Worm (Caenorhabditis elegans) whole organism, L3 larva: ENCODE data around the gene dmsr-15.

Experiments
- ZK546.5 ChIP-seq: sonication (generic microtip); optimal IDR thresholded peaks from 2 replicates; lab custom pipeline; 2017; ENCODE audit warnings: missing biosample characterization, missing genetic modification characterization
- aly-2 ChIP-seq: fragments of 150-350 bp; optimal IDR thresholded peaks from 2 replicates; lab custom pipeline; 2014; ENCODE audit warnings: missing biosample characterization, missing genetic modification characterization
- ama-1 ChIP-seq: fragments of 150-350 bp; optimal IDR thresholded peaks from 2 replicates; lab custom pipeline; 2018
- ceh-82 ChIP-seq: fragments of 150-350 bp; optimal IDR thresholded peaks from 2 replicates; lab custom pipeline; 2014; ENCODE audit warnings: missing biosample characterization, missing genetic modification characterization
- ceh-9 ChIP-seq: sonication (generic microtip); optimal IDR thresholded peaks from 2 replicates; lab custom pipeline; 2018; ENCODE audit warnings: missing biosample characterization, missing genetic modification characterization
- daf-12 ChIP-seq: fragments of 150-350 bp; optimal IDR thresholded peaks from 2 replicates; lab custom pipeline; 2014; ENCODE audit warnings: missing biosample characterization, missing genetic modification reagents, missing genetic modification characterization
- egl-27 ChIP-seq: sonication (generic microtip); optimal IDR thresholded peaks from 4 replicates; lab custom pipeline; 2017; ENCODE audit warnings: missing biosample characterization, missing genetic modification reagents, missing genetic modification characterization
- elt-2 ChIP-seq: sonication (generic microtip); optimal IDR thresholded peaks from 2 replicates; lab custom pipeline; 2016; ENCODE audit warnings: missing genetic modification reagents, mild to moderate bottlenecking, missing genetic modification characterization, missing compliant biosample characterization
- hmg-11 ChIP-seq: sonication (generic microtip); optimal IDR thresholded peaks from 2 replicates; lab custom pipeline; 2016; ENCODE audit warnings: missing genetic modification characterization, missing compliant biosample characterization
- jun-1 ChIP-seq: fragments of 150-350 bp; optimal IDR thresholded peaks from 2 replicates; lab custom pipeline; 2014; ENCODE audit warnings: missing biosample characterization, missing genetic modification reagents, missing genetic modification characterization
- lin-39 ChIP-seq: fragments of 150-350 bp; optimal IDR thresholded peaks from 2 replicates; lab custom pipeline; 2018; ENCODE audit warnings: missing biosample characterization, missing genetic modification reagents, missing genetic modification characterization
- lsy-12 ChIP-seq: sonication (generic microtip); optimal IDR thresholded peaks from 2 replicates; lab custom pipeline; 2016; ENCODE audit warnings: mild to moderate bottlenecking, missing genetic modification characterization, missing compliant biosample characterization
- mdl-1 ChIP-seq: fragments of 150-350 bp; optimal IDR thresholded peaks from 2 replicates; lab custom pipeline; 2014; ENCODE audit warnings: missing biosample characterization, missing genetic modification characterization
- nfya-1 ChIP-seq: sonication (generic microtip); optimal IDR thresholded peaks from 2 replicates; lab custom pipeline; 2017; ENCODE audit warnings: missing genetic modification characterization, mild to moderate bottlenecking, missing compliant biosample characterization, antibody characterized with exemption, moderate library complexity; ENCODE audit not compliant: insufficient read depth
- nhr-11 ChIP-seq: fragments of 150-350 bp; optimal IDR thresholded peaks from 2 replicates; lab custom pipeline; 2014; ENCODE audit warnings: missing biosample characterization, missing genetic modification characterization
- nhr-23 ChIP-seq: fragments of 150-350 bp; optimal IDR thresholded peaks from 2 replicates; lab custom pipeline; 2014; ENCODE audit warnings: missing biosample characterization, missing genetic modification reagents, missing genetic modification characterization
- nhr-28 ChIP-seq: fragments of 150-350 bp; optimal IDR thresholded peaks from 2 replicates; lab custom pipeline; 2014; ENCODE audit warnings: missing biosample characterization, missing genetic modification characterization
- nhr-43 ChIP-seq: sonication (generic microtip); optimal IDR thresholded peaks from 2 replicates; lab custom pipeline; 2016; ENCODE audit warnings: mild to moderate bottlenecking, missing genetic modification characterization, missing compliant biosample characterization; ENCODE audit not compliant: poor library complexity, severe bottlenecking
- nhr-67 ChIP-seq: fragments of 150-350 bp; optimal IDR thresholded peaks from 2 replicates; lab custom pipeline; 2014; ENCODE audit warnings: missing biosample characterization, missing genetic modification characterization
- nhr-76 ChIP-seq: fragments of 150-350 bp; sonication (generic microtip); optimal IDR thresholded peaks from 5 replicates; lab custom pipeline; 2014; ENCODE audit warnings: missing biosample characterization, missing genetic modification characterization
- nhr-77 ChIP-seq: fragments of 150-350 bp; optimal IDR thresholded peaks from 2 replicates; lab custom pipeline; 2014; ENCODE audit warnings: missing biosample characterization, missing genetic modification characterization
- pha-4 ChIP-seq: fragments of 150-350 bp; optimal IDR thresholded peaks from 2 replicates; lab custom pipeline; 2014; ENCODE audit warnings: missing biosample characterization, missing genetic modification reagents, missing genetic modification characterization
- pqm-1 ChIP-seq: fragments of 150-350 bp; optimal IDR thresholded peaks from 2 replicates; lab custom pipeline; 2017; ENCODE audit warnings: missing biosample characterization, missing genetic modification characterization, inconsistent platforms
- sea-2 ChIP-seq: fragments of 150-350 bp; sonication (generic microtip); optimal IDR thresholded peaks from 4 replicates; lab custom pipeline; 2014; ENCODE audit warnings: missing biosample characterization, missing genetic modification reagents, missing genetic modification characterization
- snpc-4 ChIP-seq: fragments of 150-350 bp; optimal IDR thresholded peaks from 2 replicates; lab custom pipeline; 2014; ENCODE audit warnings: missing biosample characterization, missing genetic modification characterization
- tbx-2 ChIP-seq: sonication (generic microtip); optimal IDR thresholded peaks from 2 replicates; lab custom pipeline; 2016; ENCODE audit warnings: mild to moderate bottlenecking, missing genetic modification characterization, missing compliant biosample characterization
- unc-39 ChIP-seq: sonication (generic microtip); optimal IDR thresholded peaks from 4 replicates; lab custom pipeline; 2017; ENCODE audit warnings: missing biosample characterization, missing genetic modification characterization
- ztf-11 ChIP-seq: fragments of 150-350 bp; optimal IDR thresholded peaks from 2 replicates; lab custom pipeline; 2014; ENCODE audit warnings: missing biosample characterization, missing genetic modification characterization
- ztf-4 ChIP-seq: fragments of 150-350 bp; optimal IDR thresholded peaks from 2 replicates; lab custom pipeline; 2014; ENCODE audit warnings: missing biosample characterization, missing genetic modification characterization

The dmsr-15 gene

ce11 chrV:6796894-6797293 is 31.8 kb downstream of the dmsr-15 start (continued):
- TF ChIP-seq ztf-4 (tag; lab: Kevin White, UChicago) (no peak), nhr-43 (tag; lab: Kevin White, UChicago) (no peak), lin-39 (peak; percentile 83), tbx-2 (tag; lab: Kevin White, UChicago) (no peak), elt-2 (tag; lab: Kevin White, UChicago) (peak; percentile 16), ama-1 (lab: Kevin White, UChicago) (no peak), aly-2 (tag; lab: Kevin White, UChicago) (no peak), hmg-11 (tag; lab: Kevin White, UChicago) (peak; percentile 88), daf-12 (tag; lab: Kevin White, UChicago) (no peak), snpc-4 (tag; lab: Kevin White, UChicago) (peak; percentile 11), ceh-9 (tag; lab: Kevin White, UChicago) (no peak), sea-2 (GFP tag; lab: Kevin White, UChicago) (no peak)

- TF ChIP-seq ama-1 (lab: Kevin White, UChicago): no peak
- no peak for TF ChIP-seq hmg-11 (tag; lab: Kevin White, UChicago)
- TF ChIP-seq ceh-82: no peak
- TF ChIP-seq lsy-12 (tag; lab: Kevin White, UChicago): no peak
- TF ChIP-seq, all 47 proteins: peak for 0
Observed at ce11 chrV:6796264-6796663, 32.4 kb downstream of the dmsr-15 start.

ce11 chrV:6793744-6794239 is 34.9 kb downstream of the dmsr-15 start, which contains the start of gene ZC404.1:
Gene ZC404.1, plus strand, starts transcription at chrV:6794189.
- TF ChIP-seq nhr-77 (tag; lab: Kevin White, UChicago) (no peak), mdl-1 (tag; lab: Kevin White, UChicago) (no peak), egl-27 (tag; lab: Kevin White, UChicago) (no peak), lin-39 (peak; percentile 28), snpc-4 (tag; lab: Kevin White, UChicago) (peak; percentile 71)

ce11 chrV:6792973-6793372 is 35.7 kb downstream of the dmsr-15 start:
- TF ChIP-seq pha-4 (tag; lab: Kevin White, UChicago) (peak; percentile 7), nhr-67 (tag; lab: Kevin White, UChicago) (no peak), jun-1 (no peak)

ce11 chrV:6792565-6792964 is 36.1 kb downstream of the dmsr-15 start, which contains the start of gene gck-2:
Gene gck-2, minus strand, starts transcription at chrV:6792665.
- TF ChIP-seq nhr-11 (tag; lab: Kevin White, UChicago) (no peak), unc-39 (tag; lab: Kevin White, UChicago) (no peak), ztf-11 (tag; lab: Kevin White, UChicago) (no peak)

ce11 chrV:6787906-6788430 is 40.7 kb downstream of the dmsr-15 start, which contains the start of gene ZC404.2:
Gene ZC404.2, plus strand, starts transcription at chrV:6787952.
- TF ChIP-seq daf-12 (tag; lab: Kevin White, UChicago): no peak
- TF ChIP-seq nhr-28 (tag; lab: Kevin White, UChicago): no peak
- TF ChIP-seq nhr-76 (tag; lab: Kevin White, UChicago): no peak
- TF ChIP-seq ZK546.5: no peak
- no peak for TF ChIP-seq lsy-12 (tag; lab: Kevin White, UChicago)
- no peak for TF ChIP-seq mdl-1 (tag; lab: Kevin White, UChicago)
- TF ChIP-seq nhr-43 (tag; lab: Kevin White, UChicago): no peak
- no peak for TF ChIP-seq pqm-1
- TF ChIP-seq sea-2 (GFP tag; lab: Kevin White, UChicago): no peak
- no peak for TF ChIP-seq nfya-1 (tag; lab: Kevin White, UChicago)
- TF ChIP-seq nhr-23 (tag; lab: Kevin White, UChicago): no peak
- TF ChIP-seq egl-27 (tag; lab: Kevin White, UChicago): no peak
- TF ChIP-seq nhr-67 (tag; lab: Kevin White, UChicago): no peak
